Fruit fly (Drosophila melanogaster) whole organism, embryonic: ENCODE results near the gene Sil1.

Experiments
- Bteb2 ChIP-seq: fragments of 200-800 bp; sonication (Bioruptor generic); optimal IDR thresholded peaks from 2 replicates; lab custom pipeline; 2016; ENCODE audit warnings: missing biosample characterization, missing genetic modification characterization
- CG10959 ChIP-seq: fragments of 200-800 bp; sonication (Bioruptor generic); IDR thresholded peaks from 2 replicates; pipeline ENCODE4 v1.3.6; 2022; ENCODE audit warnings: missing biosample characterization, missing genetic modification characterization
- CG6272 ChIP-seq: fragments of 200-800 bp; sonication (Bioruptor generic); IDR thresholded peaks from 2 replicates; pipeline ENCODE4 v1.3.6; 2022; ENCODE audit warnings: missing biosample characterization, missing genetic modification characterization
- GATAe ChIP-seq: fragments of 200-800 bp; sonication (Bioruptor generic); conservative IDR thresholded peaks from 2 replicates; pipeline ENCODE4 v1.3.6; 2022; ENCODE audit warnings: missing biosample characterization, missing genetic modification characterization
- Optix ChIP-seq: fragments of 200-800 bp; sonication (Bioruptor generic); IDR thresholded peaks from 3 replicates; pipeline ENCODE4 v1.3.6; 2022; ENCODE audit warnings: missing biosample characterization, missing genetic modification characterization
- chinmo ChIP-seq: fragments of 200-800 bp; sonication (Bioruptor generic); IDR thresholded peaks from 4 replicates; pipeline ENCODE4 v1.3.6; 2022; ENCODE audit warnings: missing biosample characterization, missing genetic modification characterization; ENCODE audit not compliant: partially characterized antibody
- fd96Cb ChIP-seq: fragments of 200-800 bp; sonication (Bioruptor generic); optimal IDR thresholded peaks from 2 replicates; lab custom pipeline; 2018; ENCODE audit warnings: missing biosample characterization, mild to moderate bottlenecking, missing genetic modification characterization, moderate library complexity

- TF ChIP-seq GATAe (GFP tag; lab: Robert Waterston, UW): no peak
- no peak for TF ChIP-seq chinmo (GFP tag; lab: Robert Waterston, UW)
- TF ChIP-seq CG10959 (GFP tag; lab: Robert Waterston, UW): no peak
- no peak for TF ChIP-seq Optix (GFP tag; lab: Robert Waterston, UW)
- TF ChIP-seq CG6272 (GFP tag; lab: Robert Waterston, UW): no peak
- TF ChIP-seq Bteb2 (GFP tag; lab: Kevin White, UChicago): no peak
- TF ChIP-seq fd96Cb: no peak
These were observed 9.8 kb downstream of the Sil1 start for dm6 chr3R:25225483-25225882.
